Worm (Caenorhabditis elegans): ENCODE data around the gene srh-33.

ce11 chrV:422133-422532 lies 21.0 kb downstream of the srh-33 start, which contains the start of gene dod-20:
- TF ChIP-seq him-1 (tag; optimal IDR thresholded peaks at IDR 0.05) (no peak), W03F9.2 (tag; optimal IDR thresholded peaks at IDR 0.05) (no peak), dao-5 (tag; optimal IDR thresholded peaks at IDR 0.05) (no peak)

Data from whole organism, L4/young adult.